Worm (Caenorhabditis elegans) whole organism, L4 larva: Measurements from ENCODE around the gene T24C12.4.

Experiments used
- D1046.2 ChIP-seq: fragments of 200-800 bp; sonication (Bioruptor generic); IDR thresholded peaks from 2 replicates; pipeline ENCODE4 v1.3.6; 2022; ENCODE audit warnings: missing genetic modification characterization, missing compliant biosample characterization
- F44E2.7 ChIP-seq: fragments of 200-800 bp; sonication (Bioruptor generic); IDR thresholded peaks from 2 replicates; pipeline ENCODE4 v2.1.2; 2022; ENCODE audit warnings: missing genetic modification characterization, missing compliant biosample characterization
- R02D3.7 ChIP-seq: fragments of 150-350 bp; sonication (generic microtip); optimal IDR thresholded peaks from 3 replicates; lab custom pipeline; 2014; ENCODE audit warnings: missing biosample characterization, missing genetic modification characterization
- Y48G9A.11 ChIP-seq: fragments of 200-800 bp; sonication (Bioruptor generic); IDR thresholded peaks from 2 replicates; pipeline ENCODE4 v1.3.6; 2022; ENCODE audit warnings: missing genetic modification reagents, missing genetic modification characterization, missing compliant biosample characterization
- ZK546.5 ChIP-seq, 2 experiments: sonication (generic microtip); optimal IDR thresholded peaks; 2 replicates each; lab custom pipeline; 2017; ENCODE audit warnings: missing biosample characterization in 2 of 2, missing genetic modification characterization in 2 of 2
- aha-1 ChIP-seq: fragments of 150-350 bp; peaks from one replicate; lab custom pipeline; 2014; ENCODE audit warnings: missing biosample characterization, missing genetic modification characterization
- ama-1 ChIP-seq: fragments of 150-350 bp; optimal IDR thresholded peaks from 2 replicates; lab custom pipeline; 2014; ENCODE audit warnings: inconsistent platforms, mixed read lengths
- arid-1 ChIP-seq: fragments of 200-800 bp; sonication (Bioruptor generic); conservative IDR thresholded peaks from 2 replicates; pipeline ENCODE4 v1.3.6; 2022; ENCODE audit warnings: missing genetic modification reagents, missing genetic modification characterization, missing compliant biosample characterization
- attf-4 ChIP-seq: sonication (generic microtip); optimal IDR thresholded peaks from 3 replicates; lab custom pipeline; 2017; ENCODE audit warnings: missing biosample characterization, missing genetic modification characterization
- ceh-20 ChIP-seq: fragments of 200-800 bp; sonication (Bioruptor generic); IDR thresholded peaks from 2 replicates; pipeline ENCODE4 v1.3.6; 2022; ENCODE audit warnings: missing genetic modification reagents, missing genetic modification characterization, missing compliant biosample characterization
- ceh-44 ChIP-seq: fragments of 200-800 bp; sonication (Bioruptor generic); IDR thresholded peaks from 2 replicates; pipeline ENCODE4 v1.3.6; 2022; ENCODE audit warnings: missing genetic modification reagents, missing genetic modification characterization, missing compliant biosample characterization
- ceh-82 ChIP-seq: sonication (generic microtip); optimal IDR thresholded peaks from 2 replicates; lab custom pipeline; 2017; ENCODE audit warnings: missing biosample characterization, missing genetic modification characterization
- daf-12 ChIP-seq: fragments of 150-350 bp; optimal IDR thresholded peaks from 2 replicates; lab custom pipeline; 2014; ENCODE audit warnings: missing biosample characterization, missing genetic modification reagents, missing genetic modification characterization
- daf-19 ChIP-seq: fragments of 200-800 bp; sonication (Bioruptor generic); conservative IDR thresholded peaks from 2 replicates; pipeline ENCODE4 v1.3.6; 2022; ENCODE audit warnings: missing genetic modification characterization, missing compliant biosample characterization
- daf-8 ChIP-seq: fragments of 200-800 bp; sonication (Bioruptor generic); IDR thresholded peaks from 2 replicates; pipeline ENCODE4 v1.3.6; 2022; ENCODE audit warnings: missing genetic modification characterization, missing compliant biosample characterization
- dmd-6 ChIP-seq: fragments of 200-800 bp; sonication (Bioruptor generic); IDR thresholded peaks from 2 replicates; pipeline ENCODE4 v1.3.6; 2022; ENCODE audit warnings: missing genetic modification reagents, missing genetic modification characterization, missing compliant biosample characterization
- dpl-1 ChIP-seq: fragments of 150-350 bp; optimal IDR thresholded peaks from 2 replicates; lab custom pipeline; 2014; ENCODE audit warnings: missing biosample characterization, missing genetic modification reagents, missing genetic modification characterization
- fos-1 ChIP-seq: fragments of 150-350 bp; optimal IDR thresholded peaks from 2 replicates; lab custom pipeline; 2014; ENCODE audit warnings: missing biosample characterization, missing genetic modification characterization
- hlh-11 ChIP-seq: fragments of 200-800 bp; sonication (Bioruptor generic); optimal IDR thresholded peaks from 2 replicates; lab custom pipeline; 2018; ENCODE audit warnings: mild to moderate bottlenecking, missing genetic modification characterization, missing compliant biosample characterization
- hlh-30 ChIP-seq: sonication (generic microtip); optimal IDR thresholded peaks from 2 replicates; lab custom pipeline; 2017; ENCODE audit warnings: antibody characterized with exemption, mild to moderate bottlenecking, missing genetic modification characterization, missing compliant biosample characterization; ENCODE audit not compliant: insufficient read depth
- jun-1 ChIP-seq: fragments of 150-350 bp; optimal IDR thresholded peaks from 2 replicates; lab custom pipeline; 2014; ENCODE audit warnings: missing biosample characterization, missing genetic modification reagents, missing genetic modification characterization
- lin-13 ChIP-seq: fragments of 150-350 bp; optimal IDR thresholded peaks from 2 replicates; lab custom pipeline; 2014; ENCODE audit warnings: missing biosample characterization, missing genetic modification reagents, missing genetic modification characterization
- lsy-2 ChIP-seq, 2 experiments: fragments of 150-350 bp in 1 of 2; sonication (generic microtip) in 1 of 2; optimal IDR thresholded peaks; 2 replicates each; lab custom pipeline; 2014 to 2017; ENCODE audit warnings: missing biosample characterization in 2 of 2, missing genetic modification characterization in 2 of 2
- madf-5 ChIP-seq, 2 experiments: fragments of 200-800 bp; sonication (Bioruptor generic); IDR thresholded peaks; 2 replicates each; pipeline ENCODE4 v1.3.6; 2022; ENCODE audit warnings: missing compliant biosample characterization in 2 of 2, missing genetic modification characterization in 2 of 2
- mdl-1 ChIP-seq, 2 experiments: fragments of 150-350 bp in 1 of 2; sonication (generic microtip) in 1 of 2; optimal IDR thresholded peaks; 2 replicates each; lab custom pipeline; 2014 to 2017; ENCODE audit warnings: missing biosample characterization in 2 of 2, missing genetic modification characterization in 2 of 2
- mxl-3 ChIP-seq: fragments of 200-800 bp; sonication (Bioruptor generic); optimal IDR thresholded peaks from 2 replicates; lab custom pipeline; 2018; ENCODE audit warnings: mild to moderate bottlenecking, missing genetic modification characterization, missing compliant biosample characterization
- nhr-10 ChIP-seq: fragments of 150-350 bp; optimal IDR thresholded peaks from 2 replicates; lab custom pipeline; 2014; ENCODE audit warnings: missing biosample characterization, missing genetic modification characterization
- nhr-111 ChIP-seq: fragments of 200-800 bp; sonication (Bioruptor generic); optimal IDR thresholded peaks from 2 replicates; lab custom pipeline; 2018; ENCODE audit warnings: mild to moderate bottlenecking, missing genetic modification characterization, missing compliant biosample characterization
- nhr-237 ChIP-seq: sonication (generic microtip); optimal IDR thresholded peaks from 2 replicates; lab custom pipeline; 2017; ENCODE audit warnings: missing biosample characterization, missing genetic modification characterization
- nhr-25 ChIP-seq: sonication (generic microtip); optimal IDR thresholded peaks from 2 replicates; lab custom pipeline; 2017; ENCODE audit warnings: missing genetic modification characterization, mild to moderate bottlenecking, missing compliant biosample characterization, antibody characterized with exemption, moderate library complexity, borderline replicate concordance; ENCODE audit not compliant: insufficient read depth
- nhr-6 ChIP-seq: fragments of 150-350 bp; optimal IDR thresholded peaks from 2 replicates; lab custom pipeline; 2014; ENCODE audit warnings: missing biosample characterization, missing genetic modification characterization
- nhr-76 ChIP-seq: fragments of 150-350 bp; optimal IDR thresholded peaks from 2 replicates; lab custom pipeline; 2014; ENCODE audit warnings: missing biosample characterization, missing genetic modification characterization
- nhr-77 ChIP-seq: fragments of 150-350 bp; optimal IDR thresholded peaks from 2 replicates; lab custom pipeline; 2014; ENCODE audit warnings: missing biosample characterization, missing genetic modification characterization
- pha-4 ChIP-seq, 2 experiments: fragments of 150-350 bp in 1 of 2; fragments of 200-800 bp in 1 of 2; sonication (Bioruptor generic) in 1 of 2; IDR thresholded peaks in 1 of 2; optimal IDR thresholded peaks in 1 of 2; 2 replicates each; pipeline versions ENCODE4 v1.3.6 to Lab custom; 2014 to 2022; ENCODE audit warnings: missing genetic modification characterization in 2 of 2, missing genetic modification reagents in 2 of 2, missing biosample characterization in 1 of 2, missing compliant biosample characterization in 1 of 2
- set-16 ChIP-seq: fragments of 200-800 bp; sonication (Bioruptor generic); IDR thresholded peaks from 2 replicates; pipeline ENCODE4 v1.3.6; 2022; ENCODE audit warnings: missing genetic modification reagents, missing genetic modification characterization, missing compliant biosample characterization
- snpc-1.2 ChIP-seq: fragments of 200-800 bp; sonication (Bioruptor generic); IDR thresholded peaks from 2 replicates; pipeline ENCODE4 v1.3.6; 2022; ENCODE audit warnings: missing genetic modification reagents, missing genetic modification characterization, missing compliant biosample characterization
- snpc-4 ChIP-seq: fragments of 150-350 bp; optimal IDR thresholded peaks from 2 replicates; lab custom pipeline; 2014; ENCODE audit warnings: missing biosample characterization, missing genetic modification characterization
- spr-1 ChIP-seq: sonication (generic microtip); optimal IDR thresholded peaks from 2 replicates; lab custom pipeline; 2016; ENCODE audit warnings: mild to moderate bottlenecking, missing genetic modification characterization, missing compliant biosample characterization
- spr-3 ChIP-seq: fragments of 200-800 bp; sonication (Bioruptor generic); optimal IDR thresholded peaks from 2 replicates; lab custom pipeline; 2018; ENCODE audit warnings: mild to moderate bottlenecking, missing genetic modification characterization, missing compliant biosample characterization
- tag-97 ChIP-seq: fragments of 200-800 bp; sonication (Bioruptor generic); IDR thresholded peaks from 2 replicates; pipeline ENCODE4 v1.3.6; 2022; ENCODE audit warnings: missing genetic modification characterization, missing compliant biosample characterization
- tra-1 ChIP-seq: fragments of 200-800 bp; sonication (Bioruptor generic); IDR thresholded peaks from 2 replicates; pipeline ENCODE4 v1.3.6; 2022; ENCODE audit warnings: missing genetic modification reagents, missing genetic modification characterization, missing compliant biosample characterization
- unc-62 ChIP-seq, 3 experiments: fragments of 150-350 bp in 1 of 3; sonication (generic microtip); optimal IDR thresholded peaks in 2 of 3; peaks in 1 of 3; 1 replicate in 1 of 3; 2 replicates in 2 of 3; lab custom pipeline; 2014 to 2017; ENCODE audit warnings: missing biosample characterization in 3 of 3, missing genetic modification characterization in 3 of 3, missing genetic modification reagents in 3 of 3, missing genotype in 1 of 3
- zag-1 ChIP-seq: fragments of 150-350 bp; optimal IDR thresholded peaks from 2 replicates; lab custom pipeline; 2014; ENCODE audit warnings: missing biosample characterization, missing genetic modification characterization
- zfp-3 ChIP-seq: fragments of 200-800 bp; sonication (Bioruptor generic); conservative IDR thresholded peaks from 2 replicates; pipeline ENCODE4 v1.3.6; 2022; ENCODE audit warnings: missing genetic modification reagents, missing genetic modification characterization, missing compliant biosample characterization
- zip-11 ChIP-seq: fragments of 200-800 bp; sonication (Bioruptor generic); IDR thresholded peaks from 2 replicates; pipeline ENCODE4 v1.3.6; 2022; ENCODE audit warnings: missing genetic modification characterization, missing compliant biosample characterization
- ztf-11 ChIP-seq: fragments of 150-350 bp; optimal IDR thresholded peaks from 2 replicates; lab custom pipeline; 2014; ENCODE audit warnings: missing biosample characterization, missing genetic modification characterization

T24C12.4 gene

DNA sequence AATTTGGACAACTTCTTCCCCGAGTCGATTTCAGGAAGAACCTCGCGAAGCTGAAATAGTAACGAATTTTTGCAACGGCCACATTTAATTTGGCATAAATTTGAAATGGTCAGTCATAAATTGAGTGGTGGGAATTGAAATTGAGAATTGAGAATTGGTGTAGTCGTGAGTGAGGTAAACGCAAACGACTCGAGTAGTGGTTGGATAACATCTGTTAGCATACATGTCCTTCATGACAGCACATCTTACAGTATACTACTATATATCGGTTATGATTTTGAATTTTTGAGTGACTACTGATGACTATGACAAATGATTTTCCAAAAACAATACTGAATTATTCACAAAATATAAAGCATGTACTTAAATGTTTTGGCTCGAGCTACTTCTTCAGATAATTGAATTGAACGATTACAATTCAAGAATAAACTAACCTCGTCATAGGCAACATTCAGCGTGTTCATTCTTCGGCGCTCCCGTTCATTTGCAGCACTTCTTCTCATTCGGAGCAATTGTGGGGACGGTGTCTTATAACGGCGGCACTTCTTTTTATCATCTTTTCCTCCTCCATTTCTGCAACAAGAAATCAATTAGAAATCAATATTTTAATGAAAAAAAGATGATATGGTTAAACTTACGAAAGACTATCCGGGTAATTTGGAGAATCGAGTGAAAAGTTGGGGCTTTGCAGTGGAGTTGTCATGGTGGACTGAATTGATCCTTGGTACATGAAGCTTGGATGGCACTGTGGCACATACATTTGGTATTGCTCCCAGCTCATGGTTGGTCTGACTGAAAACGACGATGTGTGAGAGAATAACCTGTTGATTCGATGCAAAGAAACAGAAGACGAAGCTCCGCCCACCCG is 24.7 kb upstream of the T24C12.4 start, which contains the start of gene lin-32:
Gene lin-32 (minus strand): TSS at position 818 of the 868 bp plus-strand sequence.
- no peak for TF ChIP-seq R02D3.7 (tag; lab: Kevin White, UChicago)
- no peak for TF ChIP-seq lsy-2 (tag; optimal IDR thresholded peaks at IDR 0.05; lab: Kevin White, UChicago)
- TF ChIP-seq nhr-10: no peak
- no peak for TF ChIP-seq ZK546.5 (tag; optimal IDR thresholded peaks at IDR 0.05; lab: Kevin White, UChicago)
- peak; percentile 64 for TF ChIP-seq aha-1 (tag; lab: Kevin White, UChicago)
- no peak for TF ChIP-seq set-16
- TF ChIP-seq unc-62 (GFP tag; optimal IDR thresholded peaks at IDR 0.05 in 1 of 2; lab: Kevin White, UChicago): peak in 1 of 2 experiments; percentile 95
- TF ChIP-seq unc-62 (tag; optimal IDR thresholded peaks at IDR 0.05; lab: Kevin White, UChicago): no peak
- TF ChIP-seq hlh-30 (tag; lab: Kevin White, UChicago): no peak
- no peak for TF ChIP-seq dmd-6 (GFP tag; lab: Robert Waterston, UW)
- TF ChIP-seq nhr-77: no peak
- no peak for TF ChIP-seq nhr-237 (tag; lab: Kevin White, UChicago)
- no peak for TF ChIP-seq F44E2.7 (GFP tag; lab: Robert Waterston, UW)
- no peak for TF ChIP-seq daf-8
- TF ChIP-seq, all 104 proteins: peak for 2

DNA sequence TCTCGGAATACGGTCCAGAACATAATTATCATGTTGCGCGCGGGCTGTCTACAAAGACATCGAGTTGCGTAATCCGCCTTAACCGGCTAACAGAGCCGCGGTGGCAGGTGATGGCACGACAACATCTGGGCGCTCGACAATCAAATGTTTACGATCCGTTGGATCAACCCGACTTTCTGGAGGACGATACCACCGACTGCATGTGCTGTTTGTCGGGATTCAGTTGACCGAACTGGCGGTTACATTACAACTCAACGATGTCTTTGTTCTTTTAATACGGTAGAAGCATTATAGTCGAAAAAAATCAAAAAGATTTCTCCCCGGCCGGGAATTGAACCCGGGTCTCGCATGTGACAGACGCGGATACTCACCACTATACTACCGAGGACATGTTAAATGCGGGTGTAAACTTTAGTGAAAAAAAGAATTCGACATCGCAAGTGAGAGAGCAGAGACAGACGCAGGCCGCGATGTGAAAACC is 22.1 kb upstream of the T24C12.4 start:
- TF ChIP-seq spr-3 (GFP tag; lab: Kevin White, UChicago) (peak; percentile 72), nhr-10 (no peak), zip-11 (GFP tag; lab: Robert Waterston, UW) (no peak), ceh-20 (GFP tag; lab: Robert Waterston, UW) (peak; percentile 83), ztf-11 (tag; lab: Kevin White, UChicago) (no peak), D1046.2 (GFP tag; lab: Robert Waterston, UW) (peak; percentile 83; the same call in 1 of the 2 replicates), snpc-1.2 (GFP tag; lab: Robert Waterston, UW) (peak; percentile 90), tag-97 (no peak), ama-1 (lab: Kevin White, UChicago) (no peak), ceh-82 (tag; lab: Kevin White, UChicago) (no peak), pha-4 (GFP tag; IDR thresholded peaks at IDR 0.05; lab: Robert Waterston, UW) (peak; percentile 91), pha-4 (tag; optimal IDR thresholded peaks at IDR 0.05; lab: Kevin White, UChicago) (no peak), snpc-4 (tag; lab: Kevin White, UChicago) (no peak), unc-62 (GFP tag; optimal IDR thresholded peaks at IDR 0.05 in 1 of 2; lab: Kevin White, UChicago) (peak in 1 of 2 experiments; percentile 91), unc-62 (tag; optimal IDR thresholded peaks at IDR 0.05; lab: Kevin White, UChicago) (no peak), arid-1 (peak; percentile 85), nhr-76 (tag; lab: Kevin White, UChicago) (no peak), daf-12 (tag; lab: Kevin White, UChicago) (no peak), Y48G9A.11 (GFP tag; lab: Robert Waterston, UW) (peak; percentile 80), tra-1 (GFP tag; lab: Robert Waterston, UW) (peak; percentile 94), hlh-11 (tag; lab: Kevin White, UChicago) (peak; percentile 62), hlh-30 (tag; lab: Kevin White, UChicago) (peak; percentile 90), fos-1 (tag; lab: Kevin White, UChicago) (no peak), zfp-3 (GFP tag; lab: Robert Waterston, UW) (peak; percentile 75), attf-4 (tag; lab: Kevin White, UChicago) (no peak), mdl-1 (tag; optimal IDR thresholded peaks at IDR 0.05; lab: Kevin White, UChicago) (peak in 1 of 2 experiments; percentile 79), daf-19 (GFP tag; lab: Robert Waterston, UW) (peak; percentile 90), madf-5 (GFP tag; IDR thresholded peaks at IDR 0.05; lab: Robert Waterston, UW) (peak; percentile 59 to 78; a peak in 2 of 4 replicates), nhr-25 (tag; lab: Kevin White, UChicago) (peak; percentile 53), nhr-6 (tag; lab: Kevin White, UChicago) (peak; percentile 20), jun-1 (tag; lab: Kevin White, UChicago) (peak; percentile 81), nhr-111 (GFP tag; lab: Kevin White, UChicago) (peak; percentile 92), dpl-1 (GFP tag; lab: Kevin White, UChicago) (no peak), zag-1 (no peak), lin-13 (peak; percentile 37), ceh-44 (GFP tag; lab: Robert Waterston, UW) (peak; percentile 73; the same call in 1 of the 2 replicates), mxl-3 (GFP tag; lab: Kevin White, UChicago) (peak; percentile 71), spr-1 (tag; lab: Kevin White, UChicago) (peak; percentile 47)
